Worm (Caenorhabditis elegans): ENCODE data around the gene hmgs-1.

- TF ChIP-seq mdl-1 (tag; optimal IDR thresholded peaks at IDR 0.05) = no peak
- no peak for TF ChIP-seq ces-1 (GFP tag; optimal IDR thresholded peaks at IDR 0.05)
- no peak for TF ChIP-seq dpl-1 (GFP tag; optimal IDR thresholded peaks at IDR 0.05)
- TF ChIP-seq C04F5.9 (tag; optimal IDR thresholded peaks at IDR 0.05) = no peak
- no peak for TF ChIP-seq nhr-19 (GFP tag; conservative IDR thresholded peaks at IDR 0.05)
- no peak for TF ChIP-seq grh-1 (GFP tag; IDR thresholded peaks at IDR 0.05)
- TF ChIP-seq jun-1 (tag; optimal IDR thresholded peaks at IDR 0.05) = no peak
- no peak for TF ChIP-seq lin-15B (tag; optimal IDR thresholded peaks at IDR 0.05)
- no peak for TF ChIP-seq snpc-4 (tag; optimal IDR thresholded peaks at IDR 0.05)
- no peak for TF ChIP-seq fkh-8 (tag; optimal IDR thresholded peaks at IDR 0.05)
- no peak for TF ChIP-seq blmp-1 (tag; optimal IDR thresholded peaks at IDR 0.05)
- TF ChIP-seq ama-1 (optimal IDR thresholded peaks at IDR 0.05) = no peak
- no peak for TF ChIP-seq unc-62 (GFP tag; optimal IDR thresholded peaks at IDR 0.05)
- no peak for TF ChIP-seq aly-2 (tag; optimal IDR thresholded peaks at IDR 0.05)
Measured at ce11 chrV:5676011-5676410, 8.4 kb downstream of the hmgs-1 start, which contains the start of gene pqn-13.

Measured in whole organism, L1 larva.